Fruit fly (Drosophila melanogaster): ENCODE measurements around the gene dati.

dm6 chr4:423338-423737, 27.9 kb upstream of the dati start:
- TF ChIP-seq CG8478 (optimal IDR thresholded peaks at IDR 0.05) (no peak), CTCF (optimal IDR thresholded peaks at IDR 0.05) (no peak)
